Fruit fly (Drosophila melanogaster) whole organism, wandering third instar larva: ENCODE results near the gene MTF-1.
A peak's percentile ranks its signal among the peaks of the same experiment; 100 is the strongest.

Source experiments
- Abd-B ChIP-seq: fragments of >200 bp; optimal IDR thresholded peaks from 2 replicates; lab custom pipeline; 2017; ENCODE audit warnings: missing biosample characterization, missing genetic modification characterization
- CG9705 ChIP-seq: fragments of 200-800 bp; sonication (Bioruptor generic); optimal IDR thresholded peaks from 2 replicates; lab custom pipeline; 2018; ENCODE audit warnings: missing biosample characterization, mild to moderate bottlenecking, missing genetic modification characterization
- Dfd ChIP-seq: fragments of >200 bp; optimal IDR thresholded peaks from 2 replicates; lab custom pipeline; 2017; ENCODE audit warnings: missing biosample characterization, missing genetic modification characterization
- Mio ChIP-seq: sonication (Bioruptor generic); optimal IDR thresholded peaks from 2 replicates; lab custom pipeline; 2016; ENCODE audit warnings: missing biosample characterization, missing genetic modification characterization
- Rel ChIP-seq, 2 experiments: fragments of 200-800 bp; sonication (Bioruptor generic) in 1 of 2; optimal IDR thresholded peaks; 2 replicates in 1 of 2; 3 replicates in 1 of 2; lab custom pipeline; 2016 to 2019; ENCODE audit warnings: mild to moderate bottlenecking in 2 of 2, missing biosample characterization in 2 of 2, missing genetic modification characterization in 2 of 2, moderate library complexity in 1 of 2
- Sp1 ChIP-seq: fragments of 200-800 bp; sonication (Bioruptor generic); optimal IDR thresholded peaks from 3 replicates; lab custom pipeline; 2019; ENCODE audit warnings: missing biosample characterization, mild to moderate bottlenecking, missing genetic modification characterization, moderate library complexity
- foxo ChIP-seq, 2 experiments: fragments of 200-800 bp; sonication (Bioruptor generic); optimal IDR thresholded peaks; 2 replicates in 1 of 2; 3 replicates in 1 of 2; lab custom pipeline; 2016 to 2017; ENCODE audit warnings: missing biosample characterization in 2 of 2, missing genetic modification characterization in 2 of 2
- lola ChIP-seq: fragments of >200 bp; optimal IDR thresholded peaks from 2 replicates; lab custom pipeline; 2017; ENCODE audit warnings: missing biosample characterization, missing genetic modification characterization
- rgr ChIP-seq: fragments of 200-800 bp; sonication (Bioruptor generic); optimal IDR thresholded peaks from 3 replicates; lab custom pipeline; 2016; ENCODE audit warnings: missing biosample characterization, mild to moderate bottlenecking, missing genetic modification characterization
- sv ChIP-seq: fragments of 200-800 bp; sonication (Bioruptor generic); optimal IDR thresholded peaks from 3 replicates; lab custom pipeline; 2016; ENCODE audit warnings: missing biosample characterization, missing genetic modification characterization
- tai ChIP-seq: sonication (Bioruptor generic); optimal IDR thresholded peaks from 2 replicates; lab custom pipeline; 2016; ENCODE audit warnings: missing biosample characterization, missing genetic modification characterization
- usp ChIP-seq: fragments of >200 bp; optimal IDR thresholded peaks from 2 replicates; lab custom pipeline; 2017; ENCODE audit warnings: missing biosample characterization, missing genetic modification characterization

- TF ChIP-seq Dfd (GFP tag; lab: Kevin White, UChicago) (no peak), tai (GFP tag; lab: Kevin White, UChicago) (no peak), CG9705 (GFP tag; lab: Kevin White, UChicago) (peak; percentile 27), Rel (GFP tag; optimal IDR thresholded peaks at IDR 0.05; lab: Kevin White, UChicago) (no peak), Rel (tag; optimal IDR thresholded peaks at IDR 0.05; lab: Kevin White, UChicago) (peak; percentile 86), sv (GFP tag; lab: Kevin White, UChicago) (peak; percentile 44), Mio (GFP tag; lab: Kevin White, UChicago) (peak; percentile 21), lola (GFP tag; lab: Kevin White, UChicago) (no peak), rgr (GFP tag; lab: Kevin White, UChicago) (peak; percentile 76), Abd-B (no peak), foxo (GFP tag; optimal IDR thresholded peaks at IDR 0.05; lab: Kevin White, UChicago) (peak in 1 of 2 experiments; percentile 41), usp (GFP tag; lab: Kevin White, UChicago) (no peak), Sp1 (GFP tag; lab: Kevin White, UChicago) (peak; percentile 76)
Measured at dm6 chr3L:9429665-9430607, at the start of gene MTF-1, which contains the start of gene RpS17.
